Worm (Caenorhabditis elegans): ENCODE data around the gene hsp-90.

- TF ChIP-seq aha-1 (tag) (no peak), nhr-77 (tag; optimal IDR thresholded peaks at IDR 0.05) (no peak), fkh-10 (GFP tag; optimal IDR thresholded peaks at IDR 0.05) (no peak), daf-12 (tag; optimal IDR thresholded peaks at IDR 0.05) (no peak), nhr-25 (tag; optimal IDR thresholded peaks at IDR 0.05; ENCODE audit: borderline replicate concordance, insufficient read depth) (no peak)
These were observed 26.4 kb downstream of the hsp-90 start, which contains the start of gene ssp-33 for ce11 chrV:14711077-14711476.

Data from whole organism, L4 larva.